Fruit fly (Drosophila melanogaster): ENCODE measurements around the gene elg1.

Gene elg1

DNA sequence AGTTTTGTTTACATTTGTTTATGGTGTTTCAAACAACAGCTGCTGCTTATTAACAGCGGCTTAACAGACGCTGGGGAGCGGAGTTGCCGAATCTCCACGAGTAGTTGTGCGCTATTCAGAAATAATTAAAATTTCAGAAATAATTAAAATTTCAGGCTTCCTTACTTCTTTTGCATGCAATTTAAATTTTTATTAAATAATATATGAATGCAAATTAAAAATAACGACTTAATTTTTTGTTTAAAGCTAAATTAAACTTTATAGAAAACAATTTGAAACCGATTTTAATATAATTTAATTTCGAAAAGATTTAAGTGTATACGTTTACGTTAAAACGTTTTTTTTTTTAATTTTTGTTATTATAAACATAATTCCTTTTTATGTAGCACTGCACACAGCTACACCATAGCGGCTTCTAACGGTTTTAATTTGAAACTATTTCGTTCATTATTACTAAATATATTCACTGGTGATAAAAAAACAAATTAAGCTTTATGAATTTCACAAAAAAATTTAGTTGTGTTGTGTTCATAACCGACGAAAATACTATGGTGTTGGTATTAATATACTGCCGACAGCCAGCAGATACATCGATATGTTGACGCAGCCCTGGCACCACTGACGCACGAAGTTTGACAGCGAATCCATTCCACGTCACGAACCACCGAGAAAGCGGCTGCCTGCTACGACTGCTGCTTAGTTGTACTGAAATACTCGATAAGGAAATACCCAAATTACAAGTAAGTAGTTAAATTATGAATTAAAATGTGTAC is 2.7 kb upstream of the elg1 start, which contains the start of gene SsRbeta (continued):
- TF ChIP-seq Bteb2 (GFP tag; optimal IDR thresholded peaks at IDR 0.05) = no peak
- peak; percentile 1 for TF ChIP-seq org-1 (GFP tag; optimal IDR thresholded peaks at IDR 0.05)
- TF ChIP-seq Sry-δ (GFP tag; optimal IDR thresholded peaks at IDR 0.05) = peak; percentile 60
- no peak for TF ChIP-seq Nf-YC (tag; optimal IDR thresholded peaks at IDR 0.05)
- TF ChIP-seq CG2129 (GFP tag; IDR thresholded peaks at IDR 0.05; ENCODE audit: partially characterized antibody) = peak; percentile 36
- peak; percentile 59 for TF ChIP-seq CG34224 (GFP tag; IDR thresholded peaks at IDR 0.05; ENCODE audit: partially characterized antibody)
- TF ChIP-seq CG1602 (GFP tag; optimal IDR thresholded peaks at IDR 0.05) = no peak
- TF ChIP-seq CG31365 (tag; optimal IDR thresholded peaks at IDR 0.05) = no peak
- TF ChIP-seq CG4820 (GFP tag; optimal IDR thresholded peaks at IDR 0.05) = no peak
- TF ChIP-seq fd96Cb (tag; optimal IDR thresholded peaks at IDR 0.05) = no peak
- TF ChIP-seq Dbx (GFP tag; IDR thresholded peaks at IDR 0.05) = peak; percentile 20; the same call in 2 of the 3 replicates
- TF ChIP-seq ham (GFP tag; IDR thresholded peaks at IDR 0.05) = no peak
- peak; percentile 3; the same call in 1 of the 3 replicates for TF ChIP-seq CG2889 (GFP tag; IDR thresholded peaks at IDR 0.05)
- peak; percentile 56 for TF ChIP-seq Xrp1 (GFP tag; IDR thresholded peaks at IDR 0.05)
- peak; percentile 82 for TF ChIP-seq slbo (GFP tag; IDR thresholded peaks at IDR 0.05)
- peak; percentile 7 for TF ChIP-seq Fer3 (tag; optimal IDR thresholded peaks at IDR 0.05)
- peak; percentile 85 for TF ChIP-seq CG32532 (GFP tag; IDR thresholded peaks at IDR 0.05)
- no peak for TF ChIP-seq sc (optimal IDR thresholded peaks at IDR 0.05)
- TF ChIP-seq sc (GFP tag; optimal IDR thresholded peaks at IDR 0.05) = no peak
- TF ChIP-seq bigmax (GFP tag; optimal IDR thresholded peaks at IDR 0.05) = peak; percentile 17
- peak; percentile 76 for TF ChIP-seq knrl (GFP tag; IDR thresholded peaks at IDR 0.05; ENCODE audit: partially characterized antibody)
- TF ChIP-seq CG12659 (GFP tag; optimal IDR thresholded peaks at IDR 0.05) = peak; percentile 19
- no peak for TF ChIP-seq grau (tag; optimal IDR thresholded peaks at IDR 0.05)
- TF ChIP-seq Optix (GFP tag; IDR thresholded peaks at IDR 0.05) = no peak
- TF ChIP-seq CG32772 (GFP tag; IDR thresholded peaks at IDR 0.05) = peak; percentile 48; the same call in 1 of the 2 replicates
- peak; percentile 31 for TF ChIP-seq D19A (tag; optimal IDR thresholded peaks at IDR 0.05)
- peak; percentile 43 for TF ChIP-seq CG14441 (GFP tag; IDR thresholded peaks at IDR 0.05)
- TF ChIP-seq CG17361 (GFP tag; IDR thresholded peaks at IDR 0.05) = peak; percentile 81
- TF ChIP-seq CG18011 (GFP tag; optimal IDR thresholded peaks at IDR 0.05) = peak; percentile 94
- peak; percentile 23 for TF ChIP-seq CG9609 (GFP tag; optimal IDR thresholded peaks at IDR 0.05)
- peak; percentile 40 for TF ChIP-seq CG14710 (tag; optimal IDR thresholded peaks at IDR 0.05)
- peak; percentile 37; the same call in 1 of the 2 replicates for TF ChIP-seq tna (GFP tag; IDR thresholded peaks at IDR 0.05; ENCODE audit: partially characterized antibody)
- peak; percentile 84 for TF ChIP-seq Bgb (GFP tag; IDR thresholded peaks at IDR 0.05; ENCODE audit: partially characterized antibody)
- TF ChIP-seq dmrt11E (tag; optimal IDR thresholded peaks at IDR 0.05) = peak; percentile 38
- TF ChIP-seq sob (GFP tag; IDR thresholded peaks at IDR 0.05) = peak; percentile 44
- TF ChIP-seq Ada2b (GFP tag; IDR thresholded peaks at IDR 0.05) = peak; percentile 38; the same call in 1 of the 2 replicates
- TF ChIP-seq CG5180 (GFP tag; optimal IDR thresholded peaks at IDR 0.05) = peak; percentile 13
- TF ChIP-seq al (GFP tag; IDR thresholded peaks at IDR 0.05) = 0 out of 2 replicates have a peak, but pooled peaks have one; percentile 3
- no peak for TF ChIP-seq CG1792 (GFP tag; optimal IDR thresholded peaks at IDR 0.05)
- no peak for TF ChIP-seq abd-A (tag; optimal IDR thresholded peaks at IDR 0.05)
- no peak for TF ChIP-seq CG2120 (GFP tag; optimal IDR thresholded peaks at IDR 0.05)
- TF ChIP-seq Hr51 (GFP tag; optimal IDR thresholded peaks at IDR 0.05) = peak; percentile 3 to 57
- peak; percentile 36 for TF ChIP-seq CG15269 (tag; optimal IDR thresholded peaks at IDR 0.05)
- peak; percentile 67 for TF ChIP-seq CG13775 (GFP tag; optimal IDR thresholded peaks at IDR 0.05)
- peak; percentile 61; the same call in 1 of the 2 replicates for TF ChIP-seq CG1024 (GFP tag; IDR thresholded peaks at IDR 0.05)
- TF ChIP-seq ato (GFP tag; IDR thresholded peaks at IDR 0.05; ENCODE audit: partially characterized antibody) = peak; percentile 50; the same call in 1 of the 2 replicates
- peak; percentile 65 for TF ChIP-seq CG31441 (GFP tag; IDR thresholded peaks at IDR 0.05)
- peak; percentile 88 for TF ChIP-seq HLHmδ (GFP tag; optimal IDR thresholded peaks at IDR 0.05)
